Worm (Caenorhabditis elegans) whole organism, L1 larva: Measurements from ENCODE around the gene AC7.3.

Experiments
- C34B4.2 ChIP-seq: sonication (generic microtip); optimal IDR thresholded peaks from 2 replicates; lab custom pipeline; 2017; ENCODE audit warnings: mild to moderate bottlenecking, missing genetic modification characterization, missing compliant biosample characterization
- alr-1 ChIP-seq: fragments of 200-800 bp; sonication (Bioruptor generic); optimal IDR thresholded peaks from 2 replicates; lab custom pipeline; 2018; ENCODE audit warnings: borderline replicate concordance, mild to moderate bottlenecking, missing genetic modification characterization, missing compliant biosample characterization
- blmp-1 ChIP-seq: fragments of 150-350 bp; optimal IDR thresholded peaks from 2 replicates; lab custom pipeline; 2014; ENCODE audit warnings: missing biosample characterization, missing genetic modification characterization
- ceh-82 ChIP-seq, 3 experiments: fragments of 150-350 bp in 1 of 3; sonication (generic microtip) in 2 of 3; optimal IDR thresholded peaks; 2 replicates each; lab custom pipeline; 2014 to 2017; ENCODE audit warnings: missing biosample characterization in 3 of 3, missing genetic modification characterization in 3 of 3
- ceh-88 ChIP-seq: fragments of 200-800 bp; sonication (Bioruptor generic); IDR thresholded peaks from 2 replicates; pipeline ENCODE4 v1.3.6; 2022; ENCODE audit warnings: missing genetic modification characterization, missing compliant biosample characterization
- ces-1 ChIP-seq: fragments of 150-350 bp; optimal IDR thresholded peaks from 2 replicates; lab custom pipeline; 2014; ENCODE audit warnings: missing biosample characterization, missing genetic modification reagents, missing genetic modification characterization
- dpl-1 ChIP-seq, 3 experiments: fragments of 150-350 bp in 2 of 3; sonication (generic microtip) in 1 of 3; optimal IDR thresholded peaks; 2 replicates each; lab custom pipeline; 2014 to 2017; ENCODE audit warnings: missing biosample characterization in 3 of 3, missing genetic modification characterization in 3 of 3, missing genetic modification reagents in 3 of 3
- dsc-1 ChIP-seq: sonication (generic microtip); optimal IDR thresholded peaks from 2 replicates; lab custom pipeline; 2016; ENCODE audit warnings: mild to moderate bottlenecking, missing genetic modification characterization, missing compliant biosample characterization
- efl-1 ChIP-seq, 4 experiments: fragments of 150-350 bp; optimal IDR thresholded peaks in 3 of 4; peaks in 1 of 4; 1 replicate in 1 of 4; 2 replicates in 3 of 4; lab custom pipeline; 2014; ENCODE audit warnings: missing biosample characterization in 2 of 4, missing genetic modification characterization in 2 of 4, missing genetic modification reagents in 2 of 4
- elt-2 ChIP-seq: sonication (generic microtip); optimal IDR thresholded peaks from 2 replicates; lab custom pipeline; 2016; ENCODE audit warnings: missing genetic modification characterization, mild to moderate bottlenecking, inconsistent platforms, missing compliant biosample characterization, missing genetic modification reagents
- elt-3 ChIP-seq, 6 experiments: fragments of 150-350 bp in 1 of 6; sonication (generic microtip); optimal IDR thresholded peaks; 2 replicates each; lab custom pipeline; 2017 to 2018; ENCODE audit warnings: missing biosample characterization in 6 of 6, missing genetic modification characterization in 6 of 6, inconsistent platforms in 1 of 6
- ets-5 ChIP-seq: fragments of 200-800 bp; sonication (Bioruptor generic); IDR thresholded peaks from 2 replicates; pipeline ENCODE4 v1.3.6; 2022; ENCODE audit warnings: missing genetic modification characterization, missing compliant biosample characterization
- fkh-4 ChIP-seq: sonication (generic microtip); optimal IDR thresholded peaks from 2 replicates; lab custom pipeline; 2016; ENCODE audit warnings: missing compliant biosample characterization, missing genetic modification characterization, borderline replicate concordance
- fkh-8 ChIP-seq: sonication (generic microtip); optimal IDR thresholded peaks from 2 replicates; lab custom pipeline; 2016; ENCODE audit warnings: mild to moderate bottlenecking, missing genetic modification characterization, missing compliant biosample characterization
- fos-1 ChIP-seq: fragments of 150-350 bp; optimal IDR thresholded peaks from 2 replicates; lab custom pipeline; 2014; ENCODE audit warnings: missing biosample characterization, missing genetic modification characterization
- grh-1 ChIP-seq: fragments of 200-800 bp; sonication (Bioruptor generic); IDR thresholded peaks from 2 replicates; pipeline ENCODE4 v1.3.6; 2022; ENCODE audit warnings: missing genetic modification reagents, missing genetic modification characterization, missing compliant biosample characterization
- hlh-17 ChIP-seq: fragments of 200-800 bp; sonication (Bioruptor generic); optimal IDR thresholded peaks from 2 replicates; lab custom pipeline; 2018; ENCODE audit warnings: missing genetic modification characterization, mild to moderate bottlenecking, missing compliant biosample characterization, moderate library complexity, borderline replicate concordance
- hlh-4 ChIP-seq: sonication (generic microtip); optimal IDR thresholded peaks from 2 replicates; lab custom pipeline; 2016; ENCODE audit warnings: mild to moderate bottlenecking, missing genetic modification characterization, missing compliant biosample characterization
- isw-1 ChIP-seq: fragments of 200-800 bp; sonication (Bioruptor generic); IDR thresholded peaks from 2 replicates; pipeline ENCODE4 v1.3.6; 2022; ENCODE audit warnings: missing genetic modification characterization, missing compliant biosample characterization
- lin-13 ChIP-seq: fragments of 150-350 bp; optimal IDR thresholded peaks from 2 replicates; lab custom pipeline; 2014; ENCODE audit warnings: missing biosample characterization, missing genetic modification reagents, missing genetic modification characterization
- lin-14 ChIP-seq: fragments of 200-800 bp; sonication (Bioruptor generic); optimal IDR thresholded peaks from 2 replicates; lab custom pipeline; 2018; ENCODE audit warnings: mild to moderate bottlenecking, missing genetic modification characterization, moderate library complexity, missing compliant biosample characterization
- lin-35 ChIP-seq, 2 experiments: fragments of 150-350 bp; optimal IDR thresholded peaks; 2 replicates each; lab custom pipeline; 2014; ENCODE audit warnings: missing biosample characterization in 2 of 2, missing genetic modification characterization in 2 of 2, missing genetic modification reagents in 2 of 2
- lsy-2 ChIP-seq, 2 experiments: fragments of 150-350 bp; optimal IDR thresholded peaks; 2 replicates each; lab custom pipeline; 2014; ENCODE audit warnings: missing biosample characterization in 2 of 2, missing genetic modification characterization in 2 of 2
- mab-9 ChIP-seq: fragments of 200-800 bp; sonication (Bioruptor generic); IDR thresholded peaks from 2 replicates; pipeline ENCODE4 v1.3.6; 2022; ENCODE audit warnings: missing genetic modification reagents, missing genetic modification characterization, missing compliant biosample characterization
- mep-1 ChIP-seq: fragments of 150-350 bp; optimal IDR thresholded peaks from 2 replicates; lab custom pipeline; 2014; ENCODE audit warnings: missing biosample characterization, missing genetic modification characterization
- nhr-11 ChIP-seq: fragments of 150-350 bp; optimal IDR thresholded peaks from 2 replicates; lab custom pipeline; 2014; ENCODE audit warnings: missing biosample characterization, missing genetic modification characterization
- nhr-12 ChIP-seq: sonication (generic microtip); optimal IDR thresholded peaks from 2 replicates; lab custom pipeline; 2017; ENCODE audit warnings: missing biosample characterization, missing genetic modification characterization
- nhr-19 ChIP-seq: fragments of 200-800 bp; sonication (Bioruptor generic); conservative IDR thresholded peaks from 2 replicates; pipeline ENCODE4 v1.3.6; 2022; ENCODE audit warnings: missing genetic modification characterization, missing compliant biosample characterization
- nhr-20 ChIP-seq: sonication (generic microtip); optimal IDR thresholded peaks from 2 replicates; lab custom pipeline; 2016; ENCODE audit warnings: mild to moderate bottlenecking, missing genetic modification characterization, missing compliant biosample characterization
- nhr-28 ChIP-seq: fragments of 150-350 bp; optimal IDR thresholded peaks from 2 replicates; lab custom pipeline; 2014; ENCODE audit warnings: missing biosample characterization, missing genetic modification characterization
- nhr-47 ChIP-seq: sonication (generic microtip); optimal IDR thresholded peaks from 2 replicates; lab custom pipeline; 2016; ENCODE audit warnings: mild to moderate bottlenecking, missing genetic modification characterization, moderate library complexity, missing compliant biosample characterization
- nhr-71 ChIP-seq: sonication (generic microtip); optimal IDR thresholded peaks from 2 replicates; lab custom pipeline; 2016; ENCODE audit warnings: mild to moderate bottlenecking, missing genetic modification characterization, moderate library complexity, missing compliant biosample characterization
- nhr-77 ChIP-seq: fragments of 150-350 bp; optimal IDR thresholded peaks from 2 replicates; lab custom pipeline; 2014; ENCODE audit warnings: missing biosample characterization, missing genetic modification characterization
- nhr-84 ChIP-seq: sonication (generic microtip); optimal IDR thresholded peaks from 2 replicates; lab custom pipeline; 2017; ENCODE audit warnings: missing biosample characterization, missing genetic modification characterization
- nhr-85 ChIP-seq: sonication (generic microtip); peaks from one replicate; lab custom pipeline; 2016; ENCODE audit warnings: missing genetic modification characterization, inconsistent platforms, missing compliant biosample characterization
- pag-3 ChIP-seq: sonication (generic microtip); optimal IDR thresholded peaks from 2 replicates; lab custom pipeline; 2017; ENCODE audit warnings: missing genetic modification characterization, mild to moderate bottlenecking, missing compliant biosample characterization, antibody characterized with exemption, borderline replicate concordance; ENCODE audit not compliant: insufficient read depth
- pax-3 ChIP-seq: fragments of 200-800 bp; sonication (Bioruptor generic); optimal IDR thresholded peaks from 2 replicates; lab custom pipeline; 2018; ENCODE audit warnings: mild to moderate bottlenecking, missing genetic modification characterization, moderate library complexity, missing compliant biosample characterization
- pqm-1 ChIP-seq: sonication (generic microtip); optimal IDR thresholded peaks from 3 replicates; lab custom pipeline; 2017; ENCODE audit warnings: missing biosample characterization, missing genetic modification characterization
- skn-1 ChIP-seq: fragments of 150-350 bp; optimal IDR thresholded peaks from 2 replicates; lab custom pipeline; 2014; ENCODE audit warnings: missing biosample characterization, missing genetic modification characterization
- snu-23 ChIP-seq: sonication (generic microtip); optimal IDR thresholded peaks from 2 replicates; lab custom pipeline; 2016; ENCODE audit warnings: missing genetic modification characterization, missing compliant biosample characterization
- unc-98 ChIP-seq: fragments of 200-800 bp; sonication (Bioruptor generic); IDR thresholded peaks from 2 replicates; pipeline ENCODE4 v1.3.6; 2022; ENCODE audit warnings: missing genetic modification characterization, missing compliant biosample characterization
- vab-15 ChIP-seq: sonication (generic microtip); optimal IDR thresholded peaks from 2 replicates; lab custom pipeline; 2017; ENCODE audit warnings: missing genotype, mild to moderate bottlenecking, missing genetic modification characterization, missing compliant biosample characterization
- zag-1 ChIP-seq: fragments of 150-350 bp; optimal IDR thresholded peaks from 2 replicates; lab custom pipeline; 2014; ENCODE audit warnings: missing biosample characterization, missing genetic modification characterization
- ztf-11 ChIP-seq, 2 experiments: sonication (generic microtip); optimal IDR thresholded peaks; 2 replicates each; lab custom pipeline; 2016 to 2017; ENCODE audit warnings: missing genetic modification characterization in 2 of 2, missing biosample characterization in 1 of 2, missing compliant biosample characterization in 1 of 2

AC7.3 gene

ce11 chrIV:5131781-5132180 lies 20.1 kb downstream of the AC7.3 start:
- TF ChIP-seq fkh-4 (tag; lab: Kevin White, UChicago), result no peak
- peak; percentile 3 for TF ChIP-seq lin-14 (GFP tag; lab: Kevin White, UChicago)
- no peak for TF ChIP-seq ces-1
- no peak for TF ChIP-seq pqm-1
- TF ChIP-seq hlh-4, result no peak
- no peak for TF ChIP-seq ceh-82 (tag; optimal IDR thresholded peaks at IDR 0.05; lab: Kevin White, UChicago)
- TF ChIP-seq mep-1, result no peak
- TF ChIP-seq blmp-1, result peak; percentile 48
- TF ChIP-seq elt-3 (tag; optimal IDR thresholded peaks at IDR 0.05; lab: Kevin White, UChicago), result peak in 3 of 6 experiments; percentile 51 to 78 (median 65)
- TF ChIP-seq vab-15 (tag; lab: Kevin White, UChicago), result no peak
- no peak for TF ChIP-seq nhr-71 (tag; lab: Kevin White, UChicago)
- TF ChIP-seq nhr-11, result no peak
- peak; percentile 12 for TF ChIP-seq elt-2 (tag; lab: Kevin White, UChicago)
- TF ChIP-seq, all 84 proteins: peak for 4

- TF ChIP-seq zag-1 (tag; lab: Kevin White, UChicago) (no peak), nhr-85 (tag; lab: Kevin White, UChicago) (no peak), elt-3 (tag; optimal IDR thresholded peaks at IDR 0.05; lab: Kevin White, UChicago) (peak in 2 of 6 experiments; percentile 26 to 36), lin-14 (GFP tag; lab: Kevin White, UChicago) (peak; percentile 70), ztf-11 (tag; optimal IDR thresholded peaks at IDR 0.05; lab: Kevin White, UChicago) (peak in 1 of 2 experiments; percentile 16), lin-35 (GFP tag; optimal IDR thresholded peaks at IDR 0.05; lab: Kevin White, UChicago) (peak; percentile 11 to 34), pax-3 (tag; lab: Kevin White, UChicago) (no peak), nhr-71 (tag; lab: Kevin White, UChicago) (peak; percentile 53), efl-1 (optimal IDR thresholded peaks at IDR 0.05; lab: Kevin White, UChicago) (no peak), efl-1 (GFP tag; optimal IDR thresholded peaks at IDR 0.05 in 1 of 2; lab: Kevin White, UChicago) (peak in 1 of 2 experiments; percentile 90), nhr-84 (tag; lab: Kevin White, UChicago) (no peak), fkh-8 (tag; lab: Kevin White, UChicago) (no peak), pag-3 (peak; percentile 4), blmp-1 (peak; percentile 92), nhr-47 (tag; lab: Kevin White, UChicago) (peak; percentile 28), snu-23 (GFP tag; lab: Kevin White, UChicago) (peak; percentile 31), dpl-1 (GFP tag; optimal IDR thresholded peaks at IDR 0.05; lab: Kevin White, UChicago) (peak in 1 of 3 experiments; percentile 20), mep-1 (peak; percentile 11), nhr-28 (tag; lab: Kevin White, UChicago) (no peak), dsc-1 (tag; lab: Kevin White, UChicago) (peak; percentile 33), mab-9 (GFP tag; lab: Robert Waterston, UW) (no peak), lsy-2 (tag; optimal IDR thresholded peaks at IDR 0.05; lab: Kevin White, UChicago) (peak; percentile 15 to 53)
Measured at ce11 chrIV:5133791-5134370, 22.2 kb downstream of the AC7.3 start.

ce11 chrIV:5134798-5135197 lies 23.2 kb downstream of the AC7.3 start:
- TF ChIP-seq ces-1 (no peak), fos-1 (tag; lab: Kevin White, UChicago) (peak; percentile 59), skn-1 (tag; lab: Kevin White, UChicago) (no peak), nhr-12 (no peak), ceh-82 (tag; optimal IDR thresholded peaks at IDR 0.05; lab: Kevin White, UChicago) (no peak), blmp-1 (peak; percentile 22), nhr-85 (tag; lab: Kevin White, UChicago) (peak; percentile 57), lin-35 (GFP tag; optimal IDR thresholded peaks at IDR 0.05; lab: Kevin White, UChicago) (peak; percentile 5 to 16), nhr-84 (tag; lab: Kevin White, UChicago) (no peak), unc-98 (GFP tag; lab: Robert Waterston, UW) (no peak), mep-1 (no peak), lin-14 (GFP tag; lab: Kevin White, UChicago) (peak; percentile 59), ceh-88 (GFP tag; lab: Robert Waterston, UW) (no peak)

- peak; percentile 77 for TF ChIP-seq blmp-1
- TF ChIP-seq ets-5 (GFP tag; lab: Robert Waterston, UW), result no peak
- TF ChIP-seq lsy-2 (tag; optimal IDR thresholded peaks at IDR 0.05; lab: Kevin White, UChicago), result no peak
- TF ChIP-seq nhr-19, result no peak
- no peak for TF ChIP-seq isw-1 (GFP tag; lab: Robert Waterston, UW)
- TF ChIP-seq alr-1 (tag; lab: Kevin White, UChicago), result no peak
- TF ChIP-seq unc-98 (GFP tag; lab: Robert Waterston, UW), result no peak
- no peak for TF ChIP-seq nhr-77 (tag; lab: Kevin White, UChicago)
- no peak for TF ChIP-seq grh-1
- TF ChIP-seq nhr-20 (tag; lab: Kevin White, UChicago), result peak; percentile 30
- TF ChIP-seq pqm-1, result no peak
- no peak for TF ChIP-seq C34B4.2 (tag; lab: Kevin White, UChicago)
- no peak for TF ChIP-seq hlh-17 (GFP tag; lab: Kevin White, UChicago)
- TF ChIP-seq snu-23 (GFP tag; lab: Kevin White, UChicago), result peak; percentile 25
- TF ChIP-seq lin-13 (GFP tag; lab: Kevin White, UChicago), result no peak
- TF ChIP-seq elt-2 (tag; lab: Kevin White, UChicago), result no peak
Measured at ce11 chrIV:5136523-5136922, 24.9 kb downstream of the AC7.3 start.
